Worm (Caenorhabditis elegans) whole organism, midembryonic: ENCODE results near the gene nlp-2.

Experiments
- flt-1 ChIP-seq: fragments of 200-800 bp; sonication (Bioruptor generic); IDR thresholded peaks from 2 replicates; pipeline ENCODE4 v1.3.6; 2022; ENCODE audit warnings: missing genetic modification characterization, missing compliant biosample characterization
- klf-2 ChIP-seq: fragments of 200-800 bp; sonication (Bioruptor generic); conservative IDR thresholded peaks from 2 replicates; pipeline ENCODE4 v1.3.6; 2022; ENCODE audit warnings: missing genetic modification reagents, missing genetic modification characterization, missing compliant biosample characterization
- med-1 ChIP-seq: sonication (generic microtip); optimal IDR thresholded peaks from 2 replicates; lab custom pipeline; 2017; ENCODE audit warnings: missing genetic modification characterization, mild to moderate bottlenecking, missing compliant biosample characterization, antibody characterized with exemption, missing genetic modification reagents; ENCODE audit not compliant: insufficient read depth
- tab-1 ChIP-seq: fragments of 200-800 bp; sonication (Bioruptor generic); IDR thresholded peaks from 2 replicates; pipeline ENCODE4 v1.3.6; 2022; ENCODE audit warnings: missing genetic modification characterization, missing compliant biosample characterization
- ztf-23 ChIP-seq: fragments of 200-800 bp; sonication (Bioruptor generic); IDR thresholded peaks from 2 replicates; pipeline ENCODE4 v1.3.6; 2022; ENCODE audit warnings: missing genetic modification reagents, missing genetic modification characterization, missing compliant biosample characterization

DNA sequence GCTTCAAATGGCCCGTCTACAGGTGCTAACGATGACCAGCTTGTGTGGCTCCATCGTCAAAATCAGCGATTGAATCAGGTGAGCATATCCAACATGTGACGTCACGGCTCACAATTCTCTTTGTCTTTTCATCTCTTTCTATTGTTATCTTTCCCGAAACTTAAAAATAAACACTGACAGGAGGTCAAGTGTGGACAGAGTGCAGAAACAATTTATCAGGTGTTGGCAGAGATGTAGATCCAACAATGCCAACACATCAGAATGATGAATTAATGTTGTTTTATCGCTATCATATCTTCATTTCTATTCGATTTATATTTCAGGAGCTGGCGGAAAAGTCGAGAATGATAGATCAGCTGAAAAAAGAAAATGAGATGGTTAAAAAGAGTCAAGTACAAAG lies 3.4 kb upstream of the nlp-2 start:
- TF ChIP-seq flt-1 (GFP tag; lab: Robert Waterston, UW): no peak
- no peak for TF ChIP-seq tab-1 (GFP tag; lab: Robert Waterston, UW)
- no peak for TF ChIP-seq klf-2 (GFP tag; lab: Robert Waterston, UW)
- TF ChIP-seq med-1: no peak
- no peak for TF ChIP-seq ztf-23 (GFP tag; lab: Robert Waterston, UW)
